Worm (Caenorhabditis elegans) whole organism, L3 larva: Measurements from ENCODE around the gene ins-12.

Experiments used
- aly-2 ChIP-seq: fragments of 150-350 bp; optimal IDR thresholded peaks from 2 replicates; lab custom pipeline; 2014; ENCODE audit warnings: missing biosample characterization, missing genetic modification characterization
- ceh-16 ChIP-seq: sonication (generic microtip); optimal IDR thresholded peaks from 2 replicates; lab custom pipeline; 2017; ENCODE audit warnings: missing biosample characterization, missing genetic modification characterization
- nhr-237 ChIP-seq: fragments of 150-350 bp; optimal IDR thresholded peaks from 2 replicates; lab custom pipeline; 2014; ENCODE audit warnings: missing biosample characterization, missing genetic modification characterization
- unc-39 ChIP-seq: sonication (generic microtip); optimal IDR thresholded peaks from 4 replicates; lab custom pipeline; 2017; ENCODE audit warnings: missing biosample characterization, missing genetic modification characterization

DNA sequence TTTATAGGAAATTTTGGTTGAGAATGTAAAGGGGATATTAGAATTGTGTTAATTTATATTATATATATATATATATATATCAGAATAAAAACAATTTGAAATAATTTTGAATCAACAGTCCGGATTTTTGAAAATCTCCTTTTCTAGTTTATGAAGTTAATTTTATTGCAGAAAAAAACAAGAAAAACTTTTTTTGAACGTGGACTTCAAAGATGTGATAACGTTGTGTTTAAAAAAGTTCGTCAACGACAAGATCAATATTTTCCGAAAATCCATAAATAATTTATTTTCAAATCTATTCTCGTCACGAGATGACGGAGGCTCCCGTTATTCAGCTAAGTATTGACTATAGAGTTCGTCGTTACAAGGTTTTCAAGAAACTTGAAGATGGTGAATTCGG lies 16.9 kb upstream of the ins-12 start, which contains the start of gene C17C3.11:
- TF ChIP-seq nhr-237 (no peak), aly-2 (tag; lab: Kevin White, UChicago) (no peak), ceh-16 (tag; lab: Kevin White, UChicago) (no peak), unc-39 (no peak)
